Fruit fly (Drosophila melanogaster) whole organism, embryonic: ENCODE data around the gene CG42232.

Experiments used
- Adf1 ChIP-seq: fragments of 200-800 bp; sonication (Bioruptor generic); IDR thresholded peaks from 2 replicates; pipeline ENCODE4 v1.3.6; 2022; ENCODE audit warnings: missing biosample characterization, missing genetic modification characterization
- Antp ChIP-seq: fragments of 200-800 bp; sonication (Bioruptor generic); optimal IDR thresholded peaks from 3 replicates; lab custom pipeline; 2016; ENCODE audit warnings: missing biosample characterization, missing genetic modification characterization
- Bgb ChIP-seq: fragments of 200-800 bp; sonication (Bioruptor generic); IDR thresholded peaks from 2 replicates; pipeline ENCODE4 v1.3.6; 2022; ENCODE audit warnings: missing biosample characterization, missing genetic modification characterization; ENCODE audit not compliant: partially characterized antibody
- C15 ChIP-seq: fragments of 200-800 bp; sonication (Bioruptor generic); IDR thresholded peaks from 3 replicates; pipeline ENCODE4 v1.3.6; 2022; ENCODE audit warnings: missing biosample characterization, missing genetic modification characterization
- CG1024 ChIP-seq: fragments of 200-800 bp; sonication (Bioruptor generic); IDR thresholded peaks from 2 replicates; pipeline ENCODE4 v1.3.6; 2022; ENCODE audit warnings: missing biosample characterization, missing genetic modification characterization
- CG12236 ChIP-seq: fragments of 200-800 bp; sonication (Bioruptor generic); optimal IDR thresholded peaks from 2 replicates; lab custom pipeline; 2016; ENCODE audit warnings: missing biosample characterization, missing genetic modification characterization
- CG12299 ChIP-seq: fragments of 200-800 bp; sonication (Bioruptor generic); optimal IDR thresholded peaks from 2 replicates; lab custom pipeline; 2018; ENCODE audit warnings: missing biosample characterization, mild to moderate bottlenecking, missing genetic modification characterization
- CG17361 ChIP-seq: fragments of 200-800 bp; sonication (Bioruptor generic); IDR thresholded peaks from 3 replicates; pipeline ENCODE4 v1.3.6; 2022; ENCODE audit warnings: missing biosample characterization, missing genetic modification characterization
- CG17912 ChIP-seq: fragments of 200-800 bp; sonication (Bioruptor generic); optimal IDR thresholded peaks from 2 replicates; lab custom pipeline; 2018; ENCODE audit warnings: missing biosample characterization, mild to moderate bottlenecking, missing genetic modification characterization
- CG31224 ChIP-seq: fragments of 200-800 bp; sonication (Bioruptor generic); IDR thresholded peaks from 2 replicates; pipeline ENCODE4 v1.3.6; 2022; ENCODE audit warnings: missing biosample characterization, missing genetic modification characterization
- CG4282 ChIP-seq: fragments of 200-800 bp; sonication (Bioruptor generic); optimal IDR thresholded peaks from 2 replicates; lab custom pipeline; 2016; ENCODE audit warnings: missing biosample characterization, missing genetic modification characterization
- CG6791 ChIP-seq: fragments of 200-800 bp; sonication (Bioruptor generic); IDR thresholded peaks from 3 replicates; pipeline ENCODE4 v1.3.6; 2022; ENCODE audit warnings: missing biosample characterization, missing genetic modification characterization; ENCODE audit not compliant: partially characterized antibody
- CG6813 ChIP-seq: fragments of 200-800 bp; sonication (Bioruptor generic); optimal IDR thresholded peaks from 2 replicates; lab custom pipeline; 2017; ENCODE audit warnings: missing biosample characterization, missing genetic modification characterization, mild to moderate bottlenecking, moderate library complexity, missing genetic modification reagents
- CG7357 ChIP-seq: fragments of 200-800 bp; sonication (Bioruptor generic); IDR thresholded peaks from 3 replicates; pipeline ENCODE4 v1.3.6; 2022; ENCODE audit warnings: missing biosample characterization, missing genetic modification characterization
- CG8944 ChIP-seq: fragments of 200-800 bp; sonication (Bioruptor generic); optimal IDR thresholded peaks from 3 replicates; lab custom pipeline; 2016; ENCODE audit warnings: missing biosample characterization, missing genetic modification characterization
- CG9797 ChIP-seq: fragments of 200-800 bp; sonication (Bioruptor generic); optimal IDR thresholded peaks from 3 replicates; lab custom pipeline; 2018; ENCODE audit warnings: missing biosample characterization, mild to moderate bottlenecking, missing genetic modification characterization
- CG9932 ChIP-seq: fragments of 200-800 bp; sonication (Bioruptor generic); IDR thresholded peaks from 2 replicates; pipeline ENCODE4 v1.3.6; 2022; ENCODE audit warnings: missing biosample characterization, missing genetic modification characterization
- CHES-1-like ChIP-seq: fragments of 200-800 bp; sonication (Bioruptor generic); optimal IDR thresholded peaks from 2 replicates; lab custom pipeline; 2016; ENCODE audit warnings: missing biosample characterization, missing genetic modification characterization
- Dbx ChIP-seq: fragments of 200-800 bp; sonication (Bioruptor generic); IDR thresholded peaks from 3 replicates; pipeline ENCODE4 v1.3.6; 2022; ENCODE audit warnings: missing biosample characterization, missing genetic modification characterization
- Dip3 ChIP-seq: fragments of 200-800 bp; sonication (Bioruptor generic); optimal IDR thresholded peaks from 3 replicates; lab custom pipeline; 2016; ENCODE audit warnings: missing biosample characterization, missing genetic modification characterization
- Dll ChIP-seq: fragments of 200-800 bp; sonication (Bioruptor generic); IDR thresholded peaks from 4 replicates; pipeline ENCODE4 v1.3.6; 2022; ENCODE audit warnings: missing biosample characterization, missing genetic modification characterization; ENCODE audit not compliant: partially characterized antibody
- E2f1 ChIP-seq: fragments of 200-800 bp; sonication (Bioruptor generic); IDR thresholded peaks from 2 replicates; pipeline ENCODE4 v1.3.6; 2022; ENCODE audit warnings: missing biosample characterization, missing genetic modification characterization
- HmgZ ChIP-seq: fragments of 200-800 bp; sonication (Bioruptor generic); optimal IDR thresholded peaks from 2 replicates; lab custom pipeline; 2018; ENCODE audit warnings: missing biosample characterization, mild to moderate bottlenecking, missing genetic modification characterization
- Hsf ChIP-seq: fragments of 200-800 bp; sonication (Bioruptor generic); optimal IDR thresholded peaks from 3 replicates; lab custom pipeline; 2016; ENCODE audit warnings: missing biosample characterization, missing genetic modification characterization
- MBD-R2 ChIP-seq: fragments of 200-800 bp; sonication (Bioruptor generic); IDR thresholded peaks from 2 replicates; pipeline ENCODE4 v1.3.6; 2022; ENCODE audit warnings: missing biosample characterization, missing genetic modification characterization
- NC2α ChIP-seq: fragments of 200-800 bp; sonication (Bioruptor generic); optimal IDR thresholded peaks from 2 replicates; lab custom pipeline; 2016; ENCODE audit warnings: missing biosample characterization, missing genetic modification characterization
- Pdp1 ChIP-seq, 2 experiments: fragments of 200-800 bp; sonication (Bioruptor generic); optimal IDR thresholded peaks; 3 replicates each; lab custom pipeline; 2016; ENCODE audit warnings: missing biosample characterization in 2 of 2, missing genetic modification characterization in 2 of 2, mild to moderate bottlenecking in 1 of 2, moderate library complexity in 1 of 2
- Poxn ChIP-seq: fragments of 200-800 bp; sonication (Bioruptor generic); IDR thresholded peaks from 2 replicates; pipeline ENCODE4 v1.3.6; 2022; ENCODE audit warnings: missing biosample characterization, missing genetic modification characterization
- Rfx ChIP-seq: fragments of 200-800 bp; sonication (Bioruptor generic); IDR thresholded peaks from 2 replicates; pipeline ENCODE4 v1.3.6; 2022; ENCODE audit warnings: missing biosample characterization, missing genetic modification characterization
- Spps ChIP-seq: fragments of 200-800 bp; sonication (Bioruptor generic); optimal IDR thresholded peaks from 2 replicates; lab custom pipeline; 2018; ENCODE audit warnings: missing biosample characterization, mild to moderate bottlenecking, missing genetic modification characterization
- Taf1 ChIP-seq: fragments of 200-800 bp; sonication (Bioruptor generic); IDR thresholded peaks from 2 replicates; pipeline ENCODE4 v1.3.6; 2022; ENCODE audit warnings: missing biosample characterization, missing genetic modification characterization
- ap ChIP-seq: fragments of 200-800 bp; sonication (Bioruptor generic); IDR thresholded peaks from 2 replicates; pipeline ENCODE4 v1.3.6; 2022; ENCODE audit warnings: missing biosample characterization, missing genetic modification characterization
- bab2 ChIP-seq: fragments of 200-800 bp; sonication (Bioruptor generic); optimal IDR thresholded peaks from 2 replicates; lab custom pipeline; 2016; ENCODE audit warnings: missing biosample characterization, missing genetic modification characterization
- bsh ChIP-seq, 2 experiments: fragments of 200-800 bp; sonication (Bioruptor generic); optimal IDR thresholded peaks; 2 replicates each; lab custom pipeline; 2017 to 2018; ENCODE audit warnings: mild to moderate bottlenecking in 2 of 2, missing biosample characterization in 2 of 2, missing genetic modification characterization in 2 of 2, moderate library complexity in 1 of 2
- crc ChIP-seq: fragments of 200-800 bp; sonication (Bioruptor generic); optimal IDR thresholded peaks from 2 replicates; lab custom pipeline; 2016; ENCODE audit warnings: missing biosample characterization, missing genetic modification characterization
- fd102C ChIP-seq: fragments of 200-800 bp; sonication (Bioruptor generic); optimal IDR thresholded peaks from 2 replicates; lab custom pipeline; 2018; ENCODE audit warnings: missing biosample characterization, mild to moderate bottlenecking, missing genetic modification characterization, moderate library complexity
- fu2 ChIP-seq: fragments of 200-800 bp; sonication (Bioruptor generic); optimal IDR thresholded peaks from 2 replicates; lab custom pipeline; 2016; ENCODE audit warnings: missing biosample characterization, missing genetic modification characterization
- ham ChIP-seq: fragments of 200-800 bp; sonication (Bioruptor generic); IDR thresholded peaks from 2 replicates; pipeline ENCODE4 v1.3.6; 2022; ENCODE audit warnings: missing biosample characterization, missing genetic modification characterization
- lov ChIP-seq, 2 experiments: fragments of 200-800 bp in 1 of 2; fragments of >200 bp in 1 of 2; sonication (Bioruptor generic) in 1 of 2; IDR thresholded peaks in 1 of 2; optimal IDR thresholded peaks in 1 of 2; 2 replicates in 1 of 2; 3 replicates in 1 of 2; pipeline versions ENCODE4 v1.3.6 to Lab custom; 2017 to 2022; ENCODE audit warnings: missing biosample characterization in 1 of 2, missing genetic modification characterization in 1 of 2
- nerfin-2 ChIP-seq: fragments of 200-800 bp; sonication (Bioruptor generic); IDR thresholded peaks from 2 replicates; pipeline ENCODE4 v1.3.6; 2022; ENCODE audit warnings: missing biosample characterization, missing genetic modification characterization; ENCODE audit not compliant: partially characterized antibody
- pzg ChIP-seq: fragments of 200-800 bp; sonication (Bioruptor generic); optimal IDR thresholded peaks from 3 replicates; lab custom pipeline; 2018; ENCODE audit warnings: missing biosample characterization, mild to moderate bottlenecking, missing genetic modification characterization, moderate library complexity
- salm ChIP-seq: fragments of 200-800 bp; sonication (Bioruptor generic); optimal IDR thresholded peaks from 2 replicates; lab custom pipeline; 2018; ENCODE audit warnings: missing biosample characterization, mild to moderate bottlenecking, missing genetic modification characterization
- sim ChIP-seq: fragments of 200-800 bp; sonication (Bioruptor generic); IDR thresholded peaks from 2 replicates; pipeline ENCODE4 v1.3.6; 2022; ENCODE audit warnings: missing biosample characterization, missing genetic modification characterization
- sima ChIP-seq: fragments of 200-800 bp; sonication (Bioruptor generic); optimal IDR thresholded peaks from 2 replicates; lab custom pipeline; 2016; ENCODE audit warnings: missing biosample characterization, missing genetic modification characterization
- slbo ChIP-seq: fragments of 200-800 bp; sonication (Bioruptor generic); IDR thresholded peaks from 2 replicates; pipeline ENCODE4 v1.3.6; 2022; ENCODE audit warnings: missing biosample characterization, missing genetic modification characterization
- slou ChIP-seq: fragments of 200-800 bp; sonication (Bioruptor generic); optimal IDR thresholded peaks from 3 replicates; lab custom pipeline; 2016; ENCODE audit warnings: missing biosample characterization, missing genetic modification characterization
- sr ChIP-seq: fragments of 200-800 bp; sonication (Bioruptor generic); IDR thresholded peaks from 3 replicates; pipeline ENCODE4 v1.3.6; 2022; ENCODE audit warnings: missing biosample characterization, missing genetic modification characterization
- trem ChIP-seq: fragments of 200-800 bp; optimal IDR thresholded peaks from 3 replicates; lab custom pipeline; 2019; ENCODE audit warnings: missing biosample characterization, mild to moderate bottlenecking, missing genetic modification characterization, moderate library complexity
- trh ChIP-seq: fragments of 200-800 bp; sonication (Bioruptor generic); optimal IDR thresholded peaks from 2 replicates; lab custom pipeline; 2016; ENCODE audit warnings: missing biosample characterization, missing genetic modification characterization
- vvl ChIP-seq: fragments of 200-800 bp; sonication (Bioruptor generic); IDR thresholded peaks from 2 replicates; pipeline ENCODE4 v1.3.6; 2022; ENCODE audit warnings: missing biosample characterization, missing genetic modification characterization
- wor ChIP-seq: fragments of 200-800 bp; sonication (Bioruptor generic); IDR thresholded peaks from 2 replicates; pipeline ENCODE4 v1.3.6; 2022; ENCODE audit warnings: missing biosample characterization, missing genetic modification characterization
- zfh2 ChIP-seq: fragments of 200-800 bp; sonication (Bioruptor generic); optimal IDR thresholded peaks from 2 replicates; lab custom pipeline; 2016; ENCODE audit warnings: missing biosample characterization, missing genetic modification characterization

The CG42232 gene

DNA sequence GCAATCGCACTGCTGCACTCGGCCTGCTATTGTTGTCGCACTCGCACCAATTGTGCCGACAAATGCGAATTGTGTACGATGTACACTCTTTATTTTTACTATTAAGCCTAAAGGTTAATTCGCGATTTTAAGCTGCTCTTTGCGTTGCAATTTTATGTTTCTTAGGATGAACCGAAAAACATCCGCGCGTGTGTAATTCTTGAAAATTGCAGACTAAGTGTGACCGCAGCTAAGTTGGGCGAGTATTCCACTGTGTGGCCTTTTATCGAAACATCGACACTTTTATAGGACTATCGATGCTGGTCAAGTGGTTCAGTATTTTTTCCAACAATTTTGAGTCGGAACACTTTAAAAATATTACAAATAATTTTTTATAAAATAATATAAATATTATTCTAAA, 15.9 kb downstream of the CG42232 start, which contains the start of gene Pak3 (continued):
- no peak for TF ChIP-seq C15 (GFP tag; lab: Robert Waterston, UW)
- TF ChIP-seq CG17912 (GFP tag; lab: Kevin White, UChicago): no peak
- peak; percentile 6; the same call in 1 of the 2 replicates for TF ChIP-seq Rfx
- no peak for TF ChIP-seq E2f1 (GFP tag; lab: Robert Waterston, UW)
- peak; percentile 85 for TF ChIP-seq pzg
- TF ChIP-seq Taf1 (GFP tag; lab: Robert Waterston, UW): no peak
- TF ChIP-seq sima (GFP tag; lab: Kevin White, UChicago): no peak
- TF ChIP-seq lov (optimal IDR thresholded peaks at IDR 0.05; lab: Kevin White, UChicago): no peak
- TF ChIP-seq lov (GFP tag; IDR thresholded peaks at IDR 0.05; lab: Robert Waterston, UW): no peak
- TF ChIP-seq CHES-1-like: no peak
- TF ChIP-seq nerfin-2: peak; percentile 9; the same call in 1 of the 2 replicates
- no peak for TF ChIP-seq fu2 (GFP tag; lab: Kevin White, UChicago)
- TF ChIP-seq CG17361 (GFP tag; lab: Robert Waterston, UW): no peak
- TF ChIP-seq CG6791 (GFP tag; lab: Robert Waterston, UW): peak; percentile 77
- peak; percentile 80 for TF ChIP-seq trem (tag; lab: Kevin White, UChicago)
- no peak for TF ChIP-seq Antp (GFP tag; lab: Kevin White, UChicago)
- TF ChIP-seq CG31224 (GFP tag; lab: Robert Waterston, UW): no peak
- peak; percentile 32; the same call in 1 of the 2 replicates for TF ChIP-seq CG9932
- peak; percentile 67; the same call in 2 of the 3 replicates for TF ChIP-seq CG7357 (GFP tag; lab: Robert Waterston, UW)
- no peak for TF ChIP-seq slou (GFP tag; lab: Kevin White, UChicago)
- TF ChIP-seq bsh (GFP tag; optimal IDR thresholded peaks at IDR 0.05; lab: Kevin White, UChicago): no peak
- peak; percentile 33; the same call in 1 of the 2 replicates for TF ChIP-seq vvl (GFP tag; lab: Robert Waterston, UW)
- no peak for TF ChIP-seq Pdp1 (GFP tag; optimal IDR thresholded peaks at IDR 0.05; lab: Kevin White, UChicago)
- TF ChIP-seq CG12299 (tag; lab: Kevin White, UChicago): no peak
- no peak for TF ChIP-seq CG8944 (GFP tag; lab: Kevin White, UChicago)
- TF ChIP-seq CG9797 (GFP tag; lab: Kevin White, UChicago): peak; percentile 86
- TF ChIP-seq bab2 (GFP tag; lab: Kevin White, UChicago): no peak
- TF ChIP-seq crc: no peak
- TF ChIP-seq trh (GFP tag; lab: Kevin White, UChicago): no peak
- TF ChIP-seq CG6813: no peak
- peak; percentile 42 for TF ChIP-seq HmgZ
- TF ChIP-seq Dbx (GFP tag; lab: Robert Waterston, UW): 0 out of 3 replicates have a peak, but pooled peaks have one; percentile 23
- TF ChIP-seq slbo (GFP tag; lab: Robert Waterston, UW): no peak
- TF ChIP-seq zfh2 (GFP tag; lab: Kevin White, UChicago): no peak
- peak; percentile 84 for TF ChIP-seq Bgb (GFP tag; lab: Robert Waterston, UW)
- no peak for TF ChIP-seq sim (GFP tag; lab: Robert Waterston, UW)
- peak; percentile 60; the same call in 3 of the 4 replicates for TF ChIP-seq Dll
- peak; percentile 53; the same call in 1 of the 2 replicates for TF ChIP-seq MBD-R2 (GFP tag; lab: Robert Waterston, UW)
- TF ChIP-seq sr (GFP tag; lab: Robert Waterston, UW): no peak
- no peak for TF ChIP-seq Spps (tag; lab: Kevin White, UChicago)
- peak; percentile 10 for TF ChIP-seq salm (tag; lab: Kevin White, UChicago)
- no peak for TF ChIP-seq Dip3 (GFP tag; lab: Kevin White, UChicago)
- no peak for TF ChIP-seq Adf1 (GFP tag; lab: Robert Waterston, UW)
- no peak for TF ChIP-seq Hsf (GFP tag; lab: Kevin White, UChicago)
- TF ChIP-seq CG4282 (GFP tag; lab: Kevin White, UChicago): no peak
- no peak for TF ChIP-seq ap (GFP tag; lab: Robert Waterston, UW)
- TF ChIP-seq fd102C (GFP tag; lab: Kevin White, UChicago): no peak
- no peak for TF ChIP-seq CG12236 (GFP tag; lab: Kevin White, UChicago)
- TF ChIP-seq CG1024 (GFP tag; lab: Robert Waterston, UW): no peak
- no peak for TF ChIP-seq ham (GFP tag; lab: Robert Waterston, UW)
- TF ChIP-seq NC2α: no peak
- TF ChIP-seq wor (GFP tag; lab: Robert Waterston, UW): no peak
- no peak for TF ChIP-seq Poxn
